Worm (Caenorhabditis elegans): ENCODE data around the gene rer-1.

Gene rer-1

DNA sequence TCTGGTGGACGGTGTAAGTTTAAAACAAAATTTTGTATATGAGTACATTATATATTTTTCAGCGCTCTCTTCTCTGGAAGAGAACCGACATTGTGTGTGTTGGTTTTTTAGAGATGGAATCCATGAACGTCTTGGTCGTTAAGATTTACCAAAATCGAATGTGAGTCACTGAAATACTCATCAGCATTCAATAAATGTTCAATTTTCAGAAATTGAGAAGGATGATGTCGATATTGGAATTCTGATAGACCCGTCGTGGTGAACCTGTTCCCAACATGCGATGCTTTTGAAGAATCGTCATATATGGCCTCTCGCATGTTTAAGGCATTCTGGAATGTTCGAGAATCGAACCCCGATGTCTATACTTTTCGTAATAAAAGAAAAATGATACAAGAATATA, 22.4 kb upstream of the rer-1 start:
- TF ChIP-seq blmp-1 (tag; optimal IDR thresholded peaks at IDR 0.05) (no peak), nhr-28 (tag; optimal IDR thresholded peaks at IDR 0.05) (no peak), M03D4.4 (tag; optimal IDR thresholded peaks at IDR 0.05) (no peak), sptf-1 (tag; optimal IDR thresholded peaks at IDR 0.05) (no peak), hlh-1 (tag; optimal IDR thresholded peaks at IDR 0.05) (no peak), ceh-39 (tag; optimal IDR thresholded peaks at IDR 0.05) (no peak), ztf-11 (tag; optimal IDR thresholded peaks at IDR 0.05) (no peak), drap-1 (GFP tag; optimal IDR thresholded peaks at IDR 0.05) (no peak), elt-3 (tag; optimal IDR thresholded peaks at IDR 0.05) (no peak), cnd-1 (tag; optimal IDR thresholded peaks at IDR 0.05) (no peak), tbx-8 (GFP tag; optimal IDR thresholded peaks at IDR 0.05) (no peak), ceh-43 (GFP tag; optimal IDR thresholded peaks at IDR 0.05) (no peak), unc-120 (tag; optimal IDR thresholded peaks at IDR 0.05; ENCODE audit: poor library complexity, severe bottlenecking) (no peak), elt-1 (tag; optimal IDR thresholded peaks at IDR 0.05; ENCODE audit: borderline replicate concordance, insufficient read depth) (no peak), lin-32 (GFP tag; optimal IDR thresholded peaks at IDR 0.05) (no peak), snpc-4 (tag; optimal IDR thresholded peaks at IDR 0.05) (no peak), nhr-237 (tag; optimal IDR thresholded peaks at IDR 0.05) (no peak), lsy-2 (tag; optimal IDR thresholded peaks at IDR 0.05) (no peak), ceh-83 (GFP tag; optimal IDR thresholded peaks at IDR 0.05) (no peak), lin-13 (tag; optimal IDR thresholded peaks at IDR 0.05) (no peak)

DNA sequence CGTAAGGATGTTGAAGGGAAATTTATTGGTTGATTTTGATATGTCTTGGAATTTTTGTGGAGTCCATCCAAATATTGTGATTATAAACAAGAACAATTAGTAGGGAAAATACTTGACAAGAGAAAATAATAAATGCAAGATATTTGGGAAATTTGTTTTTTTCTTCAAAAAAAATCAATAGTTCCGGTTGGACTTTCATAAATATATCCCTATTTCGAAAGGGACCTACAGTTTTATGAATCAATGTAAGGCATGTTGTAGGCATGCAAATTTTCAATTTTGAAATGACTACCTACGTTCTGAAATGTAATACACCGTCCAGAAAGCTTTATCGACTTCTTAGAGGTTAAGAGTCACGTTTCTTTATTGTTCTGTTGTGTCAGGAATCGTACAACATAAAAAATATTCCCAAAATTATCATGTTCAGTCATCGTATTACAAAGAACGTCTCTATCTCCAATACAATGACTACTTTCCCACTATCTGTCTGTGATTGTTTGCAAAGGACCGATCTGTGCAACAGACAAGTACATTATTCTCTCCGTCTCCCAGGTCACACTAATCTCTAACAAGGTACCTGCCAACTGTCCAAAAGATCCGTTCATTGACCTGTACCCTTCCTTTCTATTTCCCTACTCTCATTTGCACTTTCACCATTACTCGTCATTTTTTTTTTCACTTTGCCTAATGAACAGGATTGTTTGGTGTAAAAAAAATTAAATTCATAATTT, 21.2 kb upstream of the rer-1 start, which contains the start of gene F07H5.13:
Gene F07H5.13, plus strand, starts transcription at position 730 of the 731 bp plus-strand sequence.
- TF ChIP-seq sptf-1 (tag; optimal IDR thresholded peaks at IDR 0.05) (no peak), nhr-2 (tag; optimal IDR thresholded peaks at IDR 0.05) (peak; percentile 82), nhr-28 (tag; optimal IDR thresholded peaks at IDR 0.05) (no peak), blmp-1 (tag; optimal IDR thresholded peaks at IDR 0.05) (peak; percentile 10), cnd-1 (tag; optimal IDR thresholded peaks at IDR 0.05) (peak; percentile 21), hlh-1 (tag; optimal IDR thresholded peaks at IDR 0.05) (peak; percentile 61), unc-62 (GFP tag; optimal IDR thresholded peaks at IDR 0.05) (peak; percentile 39), lsy-2 (tag; optimal IDR thresholded peaks at IDR 0.05) (no peak), mls-2 (tag; optimal IDR thresholded peaks at IDR 0.05) (no peak)

ce11 chrII:8792640-8793039, 18.5 kb upstream of the rer-1 start, which contains the start of gene idpa-2:
TSS of gene idpa-2 (minus strand) at chrII:8792740.
- TF ChIP-seq nhr-12 (tag; optimal IDR thresholded peaks at IDR 0.05) (no peak), nhr-28 (tag; optimal IDR thresholded peaks at IDR 0.05) (no peak), elt-1 (tag; optimal IDR thresholded peaks at IDR 0.05; ENCODE audit: borderline replicate concordance, insufficient read depth) (no peak), hlh-1 (tag; optimal IDR thresholded peaks at IDR 0.05) (no peak), cnd-1 (tag; optimal IDR thresholded peaks at IDR 0.05) (no peak), nhr-237 (tag; optimal IDR thresholded peaks at IDR 0.05) (no peak), ceh-43 (GFP tag; optimal IDR thresholded peaks at IDR 0.05) (no peak), nhr-76 (tag; optimal IDR thresholded peaks at IDR 0.05) (no peak), nhr-2 (tag; optimal IDR thresholded peaks at IDR 0.05) (no peak), bed-3 (GFP tag; optimal IDR thresholded peaks at IDR 0.05) (no peak), unc-62 (GFP tag; optimal IDR thresholded peaks at IDR 0.05) (no peak), ceh-39 (tag; optimal IDR thresholded peaks at IDR 0.05) (no peak), sptf-1 (tag; optimal IDR thresholded peaks at IDR 0.05) (no peak)

DNA sequence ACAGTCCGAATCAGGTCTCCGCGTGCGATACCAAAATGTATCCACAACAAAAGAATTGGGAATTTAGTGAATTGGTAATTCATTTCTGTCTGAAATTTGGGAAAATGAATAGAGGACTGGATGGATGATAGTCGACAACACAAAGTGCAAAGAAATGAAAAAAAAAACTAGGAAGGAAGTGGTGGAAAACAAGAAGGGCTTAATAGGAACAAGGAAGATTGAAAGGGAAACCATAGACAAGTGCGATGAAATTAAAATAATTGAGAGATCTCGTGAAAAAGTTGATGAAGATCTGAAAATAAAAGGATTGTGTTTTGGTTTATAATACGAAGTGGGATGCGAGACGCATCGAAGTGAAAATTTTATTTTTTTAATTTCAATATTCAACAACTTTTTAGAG, 17.1 kb upstream of the rer-1 start, which contains the start of gene F07H5.7:
Gene F07H5.7, minus strand, starts transcription at position 101 of the 400 bp plus-strand sequence.
- no peak for TF ChIP-seq snpc-4 (tag; optimal IDR thresholded peaks at IDR 0.05)
- TF ChIP-seq lsy-2 (tag; optimal IDR thresholded peaks at IDR 0.05) = no peak
- TF ChIP-seq nhr-12 (tag; optimal IDR thresholded peaks at IDR 0.05) = no peak
- TF ChIP-seq nhr-2 (tag; optimal IDR thresholded peaks at IDR 0.05) = no peak
- no peak for TF ChIP-seq mls-2 (tag; optimal IDR thresholded peaks at IDR 0.05)
- TF ChIP-seq mab-5 (tag; optimal IDR thresholded peaks at IDR 0.05) = no peak
- no peak for TF ChIP-seq blmp-1 (tag; optimal IDR thresholded peaks at IDR 0.05)
- TF ChIP-seq unc-62 (GFP tag; optimal IDR thresholded peaks at IDR 0.05) = no peak
- TF ChIP-seq hlh-1 (tag; optimal IDR thresholded peaks at IDR 0.05) = no peak
- no peak for TF ChIP-seq M03D4.4 (tag; optimal IDR thresholded peaks at IDR 0.05)
- no peak for TF ChIP-seq nhr-76 (tag; optimal IDR thresholded peaks at IDR 0.05)
- TF ChIP-seq ham-2 (GFP tag; optimal IDR thresholded peaks at IDR 0.05) = no peak
- no peak for TF ChIP-seq unc-120 (tag; optimal IDR thresholded peaks at IDR 0.05; ENCODE audit: poor library complexity, severe bottlenecking)
- no peak for TF ChIP-seq ces-1 (GFP tag; optimal IDR thresholded peaks at IDR 0.05)
- no peak for TF ChIP-seq bed-3 (GFP tag; optimal IDR thresholded peaks at IDR 0.05)
- TF ChIP-seq sptf-1 (tag; optimal IDR thresholded peaks at IDR 0.05) = no peak
- no peak for TF ChIP-seq elt-3 (tag; optimal IDR thresholded peaks at IDR 0.05)

Data from whole organism, mixed stage, embryonic.